Fruit fly (Drosophila melanogaster) ovary, adult (tissue): Measurements from ENCODE around the gene CG13796.
"Not testable (repeated sequence)": the region's sequence is repeated elsewhere in the genome, so short reads cannot be mapped to it uniquely, and the experiment has no call there.

Experiments
- CG17801 ChIP-seq: fragments of 200-800 bp; optimal IDR thresholded peaks from 2 replicates; lab custom pipeline; 2019; ENCODE audit warnings: missing biosample characterization, mild to moderate bottlenecking, missing genetic modification characterization, moderate library complexity; ENCODE audit not compliant: partially characterized antibody

CG13796 gene

dm6 chr2L:7732570-7732969 is at the start of gene CG13796:
Gene CG13796 (minus strand): TSS chr2L:7732670.
- not testable (repeated sequence) for TF ChIP-seq CG17801 (GFP tag; lab: Kevin White, UChicago)

- no peak for TF ChIP-seq CG17801 (GFP tag; lab: Kevin White, UChicago)
Observed at dm6 chr2L:7781165-7781564, 48.7 kb upstream of the CG13796 start, which contains the start of gene CG7164. Gene CG7164 (plus strand): TSS chr2L:7781465.

dm6 chr2L:7779785-7780184 is 47.3 kb upstream of the CG13796 start, which contains the start of gene Uro:
Gene Uro (plus strand): TSS chr2L:7780085.
- TF ChIP-seq CG17801 (GFP tag; lab: Kevin White, UChicago): no peak

dm6 chr2L:7777979-7778692 is 45.7 kb upstream of the CG13796 start, which contains the start of gene CG7179:
Gene CG7179 (minus strand): TSS chr2L:7778029.
- no peak for TF ChIP-seq CG17801 (GFP tag; lab: Kevin White, UChicago)

dm6 chr2L:7775260-7775659 is 42.8 kb upstream of the CG13796 start:
- TF ChIP-seq CG17801 (GFP tag; lab: Kevin White, UChicago): no peak

DNA sequence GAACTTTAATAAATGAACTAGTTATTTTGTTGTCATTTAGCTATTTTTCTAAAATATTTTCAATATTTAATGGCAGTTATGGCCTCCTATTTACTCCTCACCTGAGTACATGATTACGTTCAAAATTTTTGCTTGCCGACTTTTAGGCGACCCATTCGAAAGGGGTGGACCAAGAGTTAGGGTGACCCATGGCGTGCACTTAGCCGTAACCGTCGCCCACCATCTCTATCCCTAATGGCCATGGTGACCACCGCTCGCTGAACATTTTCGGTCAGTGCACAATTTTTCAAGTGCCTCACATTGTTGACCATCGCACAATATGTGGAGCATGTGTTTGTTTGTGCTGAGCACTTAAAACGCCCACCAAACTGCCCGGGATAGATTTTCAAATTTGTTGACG is 39.4 kb upstream of the CG13796 start:
- TF ChIP-seq CG17801 (GFP tag; lab: Kevin White, UChicago): no peak

dm6 chr2L:7767328-7767727 is 34.9 kb upstream of the CG13796 start, which contains the start of gene CG7191:
Gene CG7191 (plus strand): TSS chr2L:7767628.
- TF ChIP-seq CG17801 (GFP tag; lab: Kevin White, UChicago): no peak

DNA sequence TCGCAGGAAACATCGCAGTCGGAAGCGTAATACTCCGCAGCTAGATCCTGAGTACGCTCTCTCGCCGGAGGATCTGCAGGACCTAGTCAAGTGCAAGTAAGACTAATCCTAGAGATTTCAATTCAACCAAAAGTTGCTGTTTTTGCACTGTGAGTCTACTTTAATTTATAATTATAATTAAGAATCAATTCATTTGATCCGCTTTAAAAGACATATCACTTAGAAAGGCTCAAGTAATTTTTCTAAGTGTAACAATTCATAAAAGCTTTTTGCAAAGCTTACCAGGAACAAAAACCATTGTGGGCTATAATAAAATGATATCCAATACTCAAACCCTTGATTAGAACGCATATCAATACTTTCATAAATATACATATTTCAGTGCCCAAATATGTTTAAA is 24.4 kb upstream of the CG13796 start:
- no peak for TF ChIP-seq CG17801 (GFP tag; lab: Kevin White, UChicago)

DNA sequence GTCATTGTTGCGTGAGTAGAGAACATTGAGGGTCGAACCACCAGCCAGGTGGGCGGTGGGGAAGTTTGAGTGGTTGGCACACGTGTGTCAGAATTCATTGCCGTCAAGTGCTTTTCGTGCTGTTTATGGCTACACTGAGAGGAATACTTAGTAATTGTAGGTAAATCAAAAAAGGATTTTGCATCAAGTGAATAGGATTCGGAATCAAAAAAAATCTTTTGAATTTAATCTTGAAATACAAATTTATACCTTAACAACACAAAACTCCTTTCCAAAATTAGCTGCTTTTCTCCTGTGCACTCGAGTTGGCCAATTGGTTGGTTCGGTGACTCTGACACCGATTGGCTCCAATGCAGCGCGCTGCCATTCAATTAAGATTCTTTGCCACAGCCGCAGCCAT is 22.1 kb upstream of the CG13796 start:
- no peak for TF ChIP-seq CG17801 (GFP tag; lab: Kevin White, UChicago)

dm6 chr2L:7753874-7754273 is 21.4 kb upstream of the CG13796 start, which contains the start of gene CG46025:
Gene CG46025 (plus strand): TSS chr2L:7754174.
- no peak for TF ChIP-seq CG17801 (GFP tag; lab: Kevin White, UChicago)

DNA sequence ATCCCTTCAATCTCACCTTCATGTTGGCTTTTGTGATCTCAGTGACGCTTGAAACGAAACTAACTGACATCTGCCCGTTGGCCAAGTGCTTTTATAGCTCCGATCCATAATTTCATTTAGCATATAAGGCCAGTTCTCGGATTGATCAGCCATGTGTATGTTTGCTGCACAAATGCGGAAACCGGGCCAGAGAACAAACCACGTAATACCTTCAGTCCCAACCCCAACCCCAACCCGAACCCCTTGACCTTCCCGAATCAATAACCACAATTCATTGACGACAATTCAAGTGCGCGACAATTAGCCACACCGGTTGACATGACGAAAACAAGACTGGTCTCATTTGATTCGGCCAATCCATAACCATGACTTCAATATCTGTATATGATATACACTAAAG is 20.6 kb upstream of the CG13796 start, which contains the start of gene CG7203:
Gene CG7203 (minus strand): TSS at position 101 of the 400 bp plus-strand sequence.
- TF ChIP-seq CG17801 (GFP tag; lab: Kevin White, UChicago): no peak

dm6 chr2L:7750631-7751161 is 18.2 kb upstream of the CG13796 start:
- TF ChIP-seq CG17801 (GFP tag; lab: Kevin White, UChicago): no peak

dm6 chr2L:7746975-7747374 is 14.5 kb upstream of the CG13796 start, which contains the start of gene ATPsynGL:
Gene ATPsynGL (plus strand): TSS chr2L:7747275.
- TF ChIP-seq CG17801 (GFP tag; lab: Kevin White, UChicago): no peak

- no peak for TF ChIP-seq CG17801 (GFP tag; lab: Kevin White, UChicago)
Observed at dm6 chr2L:7744739-7745138, 12.3 kb upstream of the CG13796 start, which contains the start of gene CG7214. Gene CG7214 (minus strand): TSS chr2L:7744839.

dm6 chr2L:7744208-7744607 is 11.7 kb upstream of the CG13796 start:
- TF ChIP-seq CG17801 (GFP tag; lab: Kevin White, UChicago): no peak

- TF ChIP-seq CG17801 (GFP tag; lab: Kevin White, UChicago): no peak
Observed at dm6 chr2L:7741437-7741836, 9.0 kb upstream of the CG13796 start, which contains the start of gene Acp1. Gene Acp1 (minus strand): TSS chr2L:7741537.
